Fruit fly (Drosophila melanogaster): ENCODE measurements around the gene CG4393.

DNA sequence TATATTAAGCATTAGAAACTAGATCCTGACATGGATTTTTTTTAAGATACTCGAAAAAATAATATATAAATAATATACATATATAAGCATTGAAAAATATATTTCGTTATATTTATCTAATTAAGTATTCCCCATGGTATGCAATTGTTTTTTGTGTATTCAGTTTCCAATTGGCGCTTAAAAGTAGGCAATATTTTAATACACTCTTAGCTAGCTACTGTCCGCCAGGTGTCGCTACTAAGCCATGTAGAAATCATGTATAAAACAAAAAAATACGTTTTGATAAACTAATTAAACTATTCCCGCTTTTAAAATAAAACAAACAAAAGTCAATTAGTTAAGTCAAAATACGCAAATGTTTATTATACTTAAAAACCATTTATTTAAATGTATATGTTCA is 53.3 kb downstream of the CG4393 start:
- no peak for TF ChIP-seq psq (GFP tag; optimal IDR thresholded peaks at IDR 0.05)
- TF ChIP-seq br (GFP tag; optimal IDR thresholded peaks at IDR 0.05), result no peak
- TF ChIP-seq lola (GFP tag; optimal IDR thresholded peaks at IDR 0.05), result no peak
- TF ChIP-seq pan (optimal IDR thresholded peaks at IDR 0.05), result no peak
- TF ChIP-seq Rel (GFP tag; optimal IDR thresholded peaks at IDR 0.05), result no peak
- TF ChIP-seq Rel (tag; optimal IDR thresholded peaks at IDR 0.05), result no peak
- no peak for TF ChIP-seq h (GFP tag; optimal IDR thresholded peaks at IDR 0.05)
- TF ChIP-seq CG32264 (GFP tag; optimal IDR thresholded peaks at IDR 0.05), result no peak
- TF ChIP-seq tai (GFP tag; optimal IDR thresholded peaks at IDR 0.05), result no peak
- TF ChIP-seq Sp1 (GFP tag; optimal IDR thresholded peaks at IDR 0.05), result no peak
- TF ChIP-seq dl (GFP tag; optimal IDR thresholded peaks at IDR 0.05; ENCODE audit: insufficient read depth in 1 of 2, partially characterized antibody in 2 of 2), result no peak
- no peak for TF ChIP-seq Hr83 (GFP tag; optimal IDR thresholded peaks at IDR 0.05; ENCODE audit: poor library complexity, severe bottlenecking)
- TF ChIP-seq CrebA (GFP tag; optimal IDR thresholded peaks at IDR 0.05; ENCODE audit: borderline replicate concordance), result no peak
- TF ChIP-seq usp (GFP tag; optimal IDR thresholded peaks at IDR 0.05), result no peak
- no peak for TF ChIP-seq Abd-B (GFP tag; optimal IDR thresholded peaks at IDR 0.05)

All from whole organism, wandering third instar larva.